Fruit fly (Drosophila melanogaster) whole organism, embryonic: ENCODE measurements around the gene Hel25E.

Experiments used
- Antp ChIP-seq: fragments of 200-800 bp; sonication (Bioruptor generic); optimal IDR thresholded peaks from 3 replicates; lab custom pipeline; 2016; ENCODE audit warnings: missing biosample characterization, missing genetic modification characterization
- CG10147 ChIP-seq: fragments of 200-800 bp; sonication (Bioruptor generic); optimal IDR thresholded peaks from 2 replicates; lab custom pipeline; 2019; ENCODE audit warnings: missing biosample characterization, mild to moderate bottlenecking, missing genetic modification characterization, moderate library complexity
- CG10209 ChIP-seq: fragments of 200-800 bp; sonication (Bioruptor generic); optimal IDR thresholded peaks from 3 replicates; lab custom pipeline; 2017; ENCODE audit warnings: missing biosample characterization, mild to moderate bottlenecking, missing genetic modification characterization, missing genetic modification reagents
- CG10267 ChIP-seq: fragments of 200-800 bp; sonication (Bioruptor generic); optimal IDR thresholded peaks from 2 replicates; lab custom pipeline; 2018; ENCODE audit warnings: missing biosample characterization, mild to moderate bottlenecking, missing genetic modification characterization, moderate library complexity
- CG10979 ChIP-seq: fragments of 200-800 bp; sonication (Bioruptor generic); optimal IDR thresholded peaks from 2 replicates; lab custom pipeline; 2018; ENCODE audit warnings: missing biosample characterization, mild to moderate bottlenecking, missing genetic modification characterization, moderate library complexity
- CG12391 ChIP-seq: fragments of 200-800 bp; sonication (Bioruptor generic); optimal IDR thresholded peaks from 3 replicates; lab custom pipeline; 2018; ENCODE audit warnings: missing biosample characterization, mild to moderate bottlenecking, missing genetic modification characterization, moderate library complexity
- CG13424 ChIP-seq: fragments of 200-800 bp; sonication (Bioruptor generic); optimal IDR thresholded peaks from 2 replicates; lab custom pipeline; 2019; ENCODE audit warnings: missing biosample characterization, mild to moderate bottlenecking, missing genetic modification characterization, moderate library complexity
- CG13775 ChIP-seq: fragments of 200-800 bp; sonication (Bioruptor generic); optimal IDR thresholded peaks from 3 replicates; lab custom pipeline; 2017; ENCODE audit warnings: missing biosample characterization, mild to moderate bottlenecking, missing genetic modification characterization
- CG14014 ChIP-seq: fragments of 200-800 bp; sonication (Bioruptor generic); IDR thresholded peaks from 2 replicates; pipeline ENCODE4 v1.3.6; 2022; ENCODE audit warnings: missing biosample characterization, missing genetic modification characterization
- CG15601 ChIP-seq: fragments of 200-800 bp; sonication (Bioruptor generic); optimal IDR thresholded peaks from 3 replicates; lab custom pipeline; 2019; ENCODE audit warnings: missing biosample characterization, mild to moderate bottlenecking, missing genetic modification characterization, moderate library complexity
- CG17829 ChIP-seq: fragments of 200-800 bp; optimal IDR thresholded peaks from 2 replicates; lab custom pipeline; 2019; ENCODE audit warnings: missing biosample characterization, mild to moderate bottlenecking, missing genetic modification characterization, moderate library complexity
- CG18011 ChIP-seq: fragments of 200-800 bp; sonication (Bioruptor generic); optimal IDR thresholded peaks from 2 replicates; lab custom pipeline; 2017; ENCODE audit warnings: missing biosample characterization, missing genetic modification characterization, mild to moderate bottlenecking, moderate library complexity, missing genotype
- CG30020 ChIP-seq: fragments of 200-800 bp; optimal IDR thresholded peaks from 2 replicates; lab custom pipeline; 2019; ENCODE audit warnings: missing biosample characterization, mild to moderate bottlenecking, missing genetic modification characterization, moderate library complexity
- CG31441 ChIP-seq: fragments of 200-800 bp; sonication (Bioruptor generic); IDR thresholded peaks from 2 replicates; pipeline ENCODE4 v1.3.6; 2022; ENCODE audit warnings: missing biosample characterization, missing genetic modification characterization
- CG3726 ChIP-seq: fragments of 200-800 bp; sonication (Bioruptor generic); IDR thresholded peaks from 3 replicates; pipeline ENCODE4, ENCODE4 v1.3.6; 2022; ENCODE audit warnings: missing biosample characterization, missing genetic modification characterization
- CG3847 ChIP-seq: fragments of 200-800 bp; sonication (Bioruptor generic); IDR thresholded peaks from 2 replicates; pipeline ENCODE4 v1.3.6; 2022; ENCODE audit warnings: missing biosample characterization, missing genetic modification characterization
- CG6791 ChIP-seq: fragments of 200-800 bp; sonication (Bioruptor generic); IDR thresholded peaks from 3 replicates; pipeline ENCODE4 v1.3.6; 2022; ENCODE audit warnings: missing biosample characterization, missing genetic modification characterization; ENCODE audit not compliant: partially characterized antibody
- CG7556 ChIP-seq: fragments of 200-800 bp; sonication (Bioruptor generic); optimal IDR thresholded peaks from 2 replicates; lab custom pipeline; 2017; ENCODE audit warnings: missing biosample characterization, mild to moderate bottlenecking, missing genetic modification characterization
- CG9215 ChIP-seq: fragments of 200-800 bp; sonication (Bioruptor generic); IDR thresholded peaks from 2 replicates; pipeline ENCODE4 v1.3.6; 2022; ENCODE audit warnings: missing biosample characterization, missing genetic modification characterization
- CG9797 ChIP-seq: fragments of 200-800 bp; sonication (Bioruptor generic); optimal IDR thresholded peaks from 3 replicates; lab custom pipeline; 2018; ENCODE audit warnings: missing biosample characterization, mild to moderate bottlenecking, missing genetic modification characterization
- D19A ChIP-seq: fragments of 200-800 bp; optimal IDR thresholded peaks from 3 replicates; lab custom pipeline; 2019; ENCODE audit warnings: missing biosample characterization, mild to moderate bottlenecking, missing genetic modification characterization, moderate library complexity
- E2f1 ChIP-seq: fragments of 200-800 bp; sonication (Bioruptor generic); IDR thresholded peaks from 2 replicates; pipeline ENCODE4 v1.3.6; 2022; ENCODE audit warnings: missing biosample characterization, missing genetic modification characterization
- Fer2 ChIP-seq: fragments of 200-800 bp; sonication (Bioruptor generic); optimal IDR thresholded peaks from 2 replicates; lab custom pipeline; 2018; ENCODE audit warnings: missing biosample characterization, mild to moderate bottlenecking, missing genetic modification characterization, moderate library complexity
- HLH54F ChIP-seq: fragments of 200-800 bp; sonication (Bioruptor generic); optimal IDR thresholded peaks from 3 replicates; lab custom pipeline; 2016; ENCODE audit warnings: missing biosample characterization, missing genetic modification characterization
- HLHmδ ChIP-seq: fragments of 200-800 bp; sonication (Bioruptor generic); optimal IDR thresholded peaks from 2 replicates; lab custom pipeline; 2018; ENCODE audit warnings: missing biosample characterization, mild to moderate bottlenecking, missing genetic modification characterization, moderate library complexity
- Hr3 ChIP-seq: fragments of 200-800 bp; sonication (Bioruptor generic); optimal IDR thresholded peaks from 3 replicates; lab custom pipeline; 2016; ENCODE audit warnings: missing biosample characterization, missing genetic modification characterization
- Hr51 ChIP-seq, 2 experiments: fragments of 200-800 bp; sonication (Bioruptor generic); optimal IDR thresholded peaks; 2 replicates in 1 of 2; 3 replicates in 1 of 2; lab custom pipeline; 2016 to 2018; ENCODE audit warnings: missing biosample characterization in 2 of 2, missing genetic modification characterization in 2 of 2, mild to moderate bottlenecking in 1 of 2, moderate library complexity in 1 of 2
- Hsf ChIP-seq: fragments of 200-800 bp; sonication (Bioruptor generic); optimal IDR thresholded peaks from 3 replicates; lab custom pipeline; 2016; ENCODE audit warnings: missing biosample characterization, missing genetic modification characterization
- MESR4 ChIP-seq: fragments of 200-800 bp; sonication (Bioruptor generic); optimal IDR thresholded peaks from 2 replicates; lab custom pipeline; 2018; ENCODE audit warnings: missing biosample characterization, mild to moderate bottlenecking, missing genetic modification characterization, moderate library complexity
- MTF-1 ChIP-seq: fragments of 200-800 bp; sonication (Bioruptor generic); optimal IDR thresholded peaks from 2 replicates; lab custom pipeline; 2018; ENCODE audit warnings: missing biosample characterization, mild to moderate bottlenecking, missing genetic modification characterization, borderline replicate concordance
- Nf-YB ChIP-seq: fragments of 200-800 bp; sonication (Bioruptor generic); optimal IDR thresholded peaks from 3 replicates; lab custom pipeline; 2019; ENCODE audit warnings: missing biosample characterization, mild to moderate bottlenecking, missing genetic modification characterization, moderate library complexity
- NfI ChIP-seq: fragments of 200-800 bp; sonication (Bioruptor generic); optimal IDR thresholded peaks from 3 replicates; lab custom pipeline; 2018; ENCODE audit warnings: missing biosample characterization, mild to moderate bottlenecking, missing genetic modification characterization, moderate library complexity
- Sry-β ChIP-seq: fragments of 200-800 bp; sonication (Bioruptor generic); optimal IDR thresholded peaks from 2 replicates; lab custom pipeline; 2018; ENCODE audit warnings: missing biosample characterization, mild to moderate bottlenecking, missing genetic modification characterization, moderate library complexity
- Ssrp ChIP-seq: fragments of 200-800 bp; sonication (Bioruptor generic); optimal IDR thresholded peaks from 2 replicates; lab custom pipeline; 2018; ENCODE audit warnings: missing biosample characterization, mild to moderate bottlenecking, missing genetic modification characterization, moderate library complexity
- az2 ChIP-seq: fragments of 200-800 bp; sonication (Bioruptor generic); optimal IDR thresholded peaks from 3 replicates; lab custom pipeline; 2016; ENCODE audit warnings: missing biosample characterization, missing genetic modification characterization
- br ChIP-seq: fragments of >200 bp; optimal IDR thresholded peaks from 2 replicates; lab custom pipeline; 2017
- crp ChIP-seq, 2 experiments: fragments of 200-800 bp; sonication (Bioruptor generic); optimal IDR thresholded peaks; 2 replicates in 1 of 2; 3 replicates in 1 of 2; lab custom pipeline; 2017; ENCODE audit warnings: missing biosample characterization in 2 of 2, missing genetic modification characterization in 2 of 2, mild to moderate bottlenecking in 1 of 2, moderate library complexity in 1 of 2
- hkb ChIP-seq, 2 experiments: fragments of 200-800 bp in 1 of 2; fragments of >200 bp in 1 of 2; sonication (Bioruptor generic) in 1 of 2; IDR thresholded peaks in 1 of 2; optimal IDR thresholded peaks in 1 of 2; 2 replicates each; pipeline versions ENCODE4 v1.3.6 to Lab custom; 2017 to 2022; ENCODE audit warnings: missing biosample characterization in 1 of 2, missing genetic modification characterization in 1 of 2
- ind ChIP-seq: fragments of 200-800 bp; sonication (Bioruptor generic); optimal IDR thresholded peaks from 3 replicates; lab custom pipeline; 2016; ENCODE audit warnings: missing biosample characterization, missing genetic modification characterization
- knrl ChIP-seq: fragments of 200-800 bp; sonication (Bioruptor generic); IDR thresholded peaks from 3 replicates; pipeline ENCODE4 v1.3.6; 2022; ENCODE audit warnings: missing biosample characterization, missing genetic modification characterization; ENCODE audit not compliant: partially characterized antibody
- lmd ChIP-seq: fragments of 200-800 bp; sonication (Bioruptor generic); IDR thresholded peaks from 2 replicates; pipeline ENCODE4 v1.3.6; 2022; ENCODE audit warnings: missing biosample characterization, missing genetic modification characterization
- nom ChIP-seq: fragments of 200-800 bp; sonication (Bioruptor generic); optimal IDR thresholded peaks from 2 replicates; lab custom pipeline; 2017; ENCODE audit warnings: missing biosample characterization, missing genetic modification characterization, mild to moderate bottlenecking, moderate library complexity, missing genetic modification reagents
- sd ChIP-seq: fragments of 200-800 bp; sonication (Bioruptor generic); optimal IDR thresholded peaks from 3 replicates; lab custom pipeline; 2018; ENCODE audit warnings: missing biosample characterization, mild to moderate bottlenecking, missing genetic modification characterization, moderate library complexity
- sens ChIP-seq: fragments of 200-800 bp; sonication (Bioruptor generic); peaks from one replicate; lab custom pipeline; 2016; ENCODE audit warnings: missing biosample characterization, missing genetic modification characterization
- slbo ChIP-seq: fragments of 200-800 bp; sonication (Bioruptor generic); IDR thresholded peaks from 2 replicates; pipeline ENCODE4 v1.3.6; 2022; ENCODE audit warnings: missing biosample characterization, missing genetic modification characterization
- sqz ChIP-seq: fragments of 200-800 bp; sonication (Bioruptor generic); optimal IDR thresholded peaks from 3 replicates; lab custom pipeline; 2018; ENCODE audit warnings: missing biosample characterization, mild to moderate bottlenecking, missing genetic modification characterization
- tin ChIP-seq: fragments of 200-800 bp; sonication (Bioruptor generic); optimal IDR thresholded peaks from 3 replicates; lab custom pipeline; 2016; ENCODE audit warnings: missing biosample characterization, missing genetic modification characterization
- tll ChIP-seq, 2 experiments: fragments of 200-800 bp in 1 of 2; fragments of >200 bp in 1 of 2; sonication (Bioruptor generic) in 1 of 2; optimal IDR thresholded peaks; 2 replicates each; lab custom pipeline; 2017 to 2019; ENCODE audit warnings: missing biosample characterization in 2 of 2, missing genetic modification characterization in 2 of 2, mild to moderate bottlenecking in 1 of 2, moderate library complexity in 1 of 2

Gene Hel25E

dm6 chr2L:5519846-5520384 is 22.2 kb downstream of the Hel25E start, which contains the start of the genes CG7382 and cl (continued):
- peak; percentile 72 for TF ChIP-seq CG17829
- peak; percentile 2 for TF ChIP-seq CG10209 (GFP tag; lab: Kevin White, UChicago)
- peak; percentile 21 for TF ChIP-seq Hr3 (GFP tag; lab: Kevin White, UChicago)
- TF ChIP-seq CG3726 (GFP tag; lab: Robert Waterston, UW): no peak
- TF ChIP-seq CG6791 (GFP tag; lab: Robert Waterston, UW): no peak
- peak; percentile 59 for TF ChIP-seq sd
- TF ChIP-seq CG18011 (GFP tag; lab: Kevin White, UChicago): no peak
- TF ChIP-seq Nf-YB: peak; percentile 15
- TF ChIP-seq HLH54F (GFP tag; lab: Kevin White, UChicago): peak; percentile 31
- peak; percentile 42 for TF ChIP-seq CG30020 (tag; lab: Kevin White, UChicago)
- TF ChIP-seq E2f1 (GFP tag; lab: Robert Waterston, UW): no peak
- peak; percentile 45 for TF ChIP-seq tin (GFP tag; lab: Kevin White, UChicago)
- peak; percentile 33; the same call in 1 of the 2 replicates for TF ChIP-seq lmd
- TF ChIP-seq az2: peak; percentile 54
- TF ChIP-seq Sry-β (GFP tag; lab: Kevin White, UChicago): peak; percentile 98
- 0 out of 2 replicates have a peak, but pooled peaks have one; percentile 56 for TF ChIP-seq CG14014 (GFP tag; lab: Robert Waterston, UW)
- peak; percentile 65 for TF ChIP-seq sqz (GFP tag; lab: Kevin White, UChicago)
- no peak for TF ChIP-seq knrl (GFP tag; lab: Robert Waterston, UW)
- TF ChIP-seq MTF-1 (GFP tag; lab: Kevin White, UChicago): no peak
- peak; percentile 60 to 94 for TF ChIP-seq crp (GFP tag; optimal IDR thresholded peaks at IDR 0.05; lab: Kevin White, UChicago)
- TF ChIP-seq Hsf (GFP tag; lab: Kevin White, UChicago): peak; percentile 24
- peak; percentile 30 for TF ChIP-seq D19A (tag; lab: Kevin White, UChicago)
- no peak for TF ChIP-seq br (lab: Kevin White, UChicago)
- TF ChIP-seq Antp: peak; percentile 9
- TF ChIP-seq CG10979: peak; percentile 24
- peak; percentile 43 for TF ChIP-seq NfI
- peak; percentile 46 for TF ChIP-seq sens
- TF ChIP-seq CG7556 (GFP tag; lab: Kevin White, UChicago): peak; percentile 27
- peak; percentile 72 for TF ChIP-seq CG12391 (tag; lab: Kevin White, UChicago)
- TF ChIP-seq CG9797 (GFP tag; lab: Kevin White, UChicago): peak; percentile 31
- peak; percentile 9 for TF ChIP-seq Fer2
- TF ChIP-seq HLHmδ (GFP tag; lab: Kevin White, UChicago): no peak
- TF ChIP-seq CG13424 (tag; lab: Kevin White, UChicago): peak; percentile 73
- no peak for TF ChIP-seq nom (GFP tag; lab: Kevin White, UChicago)
- TF ChIP-seq CG13775: peak; percentile 47
- peak; percentile 61 for TF ChIP-seq slbo (GFP tag; lab: Robert Waterston, UW)
- TF ChIP-seq hkb (optimal IDR thresholded peaks at IDR 0.05; lab: Kevin White, UChicago): peak; percentile 85
- no peak for TF ChIP-seq hkb (GFP tag; IDR thresholded peaks at IDR 0.05; lab: Robert Waterston, UW)
- peak; percentile 69 for TF ChIP-seq CG3847
- TF ChIP-seq CG10267 (tag; lab: Kevin White, UChicago): peak; percentile 64
- peak; percentile 61 for TF ChIP-seq CG15601
- peak; percentile 61; the same call in 1 of the 2 replicates for TF ChIP-seq CG31441 (GFP tag; lab: Robert Waterston, UW)
- peak in 1 of 2 experiments; percentile 54 for TF ChIP-seq Hr51 (GFP tag; optimal IDR thresholded peaks at IDR 0.05; lab: Kevin White, UChicago)
- peak; percentile 21 to 53 for TF ChIP-seq tll (GFP tag; optimal IDR thresholded peaks at IDR 0.05; lab: Kevin White, UChicago)
- peak; percentile 46 for TF ChIP-seq MESR4
- TF ChIP-seq CG9215 (GFP tag; lab: Robert Waterston, UW): peak; percentile 31; the same call in 1 of the 2 replicates
- TF ChIP-seq CG10147: peak; percentile 26
- peak; percentile 39 for TF ChIP-seq Ssrp
- peak; percentile 54 for TF ChIP-seq ind (GFP tag; lab: Kevin White, UChicago)
